Fruit fly (Drosophila melanogaster) whole organism, embryonic: ENCODE measurements around the gene CG10587.

Experiments
- ATbp ChIP-seq: fragments of 200-800 bp; sonication (Bioruptor generic); optimal IDR thresholded peaks from 2 replicates; lab custom pipeline; 2017; ENCODE audit warnings: missing biosample characterization, mild to moderate bottlenecking, missing genetic modification characterization, missing genetic modification reagents
- Atf3 ChIP-seq: fragments of 200-800 bp; sonication (Bioruptor generic); optimal IDR thresholded peaks from 3 replicates; lab custom pipeline; 2016; ENCODE audit warnings: missing biosample characterization, missing genetic modification characterization
- CG10565 ChIP-seq: fragments of 200-800 bp; sonication (Bioruptor generic); optimal IDR thresholded peaks from 3 replicates; lab custom pipeline; 2016; ENCODE audit warnings: missing biosample characterization, mild to moderate bottlenecking, missing genetic modification characterization
- CG12942 ChIP-seq: fragments of 200-800 bp; sonication (Bioruptor generic); optimal IDR thresholded peaks from 3 replicates; lab custom pipeline; 2016; ENCODE audit warnings: missing biosample characterization, missing genetic modification characterization
- CG13894 ChIP-seq: fragments of 200-800 bp; sonication (Bioruptor generic); optimal IDR thresholded peaks from 3 replicates; lab custom pipeline; 2018; ENCODE audit warnings: missing biosample characterization, mild to moderate bottlenecking, missing genetic modification characterization, moderate library complexity
- CG14860 ChIP-seq: fragments of 200-800 bp; sonication (Bioruptor generic); IDR thresholded peaks from 3 replicates; pipeline ENCODE4 v1.3.6; 2022; ENCODE audit warnings: missing biosample characterization, missing genetic modification characterization; ENCODE audit not compliant: partially characterized antibody
- CG15269 ChIP-seq: fragments of 200-800 bp; sonication (Bioruptor generic); optimal IDR thresholded peaks from 2 replicates; lab custom pipeline; 2018; ENCODE audit warnings: missing biosample characterization, mild to moderate bottlenecking, missing genetic modification characterization, moderate library complexity
- CG15479 ChIP-seq: fragments of 200-800 bp; sonication (Bioruptor generic); optimal IDR thresholded peaks from 3 replicates; lab custom pipeline; 2019; ENCODE audit warnings: missing biosample characterization, mild to moderate bottlenecking, missing genetic modification characterization, moderate library complexity
- CG1647 ChIP-seq: fragments of 200-800 bp; sonication (Bioruptor generic); optimal IDR thresholded peaks from 3 replicates; lab custom pipeline; 2016; ENCODE audit warnings: missing biosample characterization, missing genetic modification characterization
- CG17385 ChIP-seq: fragments of 200-800 bp; sonication (Bioruptor generic); optimal IDR thresholded peaks from 3 replicates; lab custom pipeline; 2018; ENCODE audit warnings: missing biosample characterization, mild to moderate bottlenecking, missing genetic modification characterization
- CG18011 ChIP-seq: fragments of 200-800 bp; sonication (Bioruptor generic); optimal IDR thresholded peaks from 2 replicates; lab custom pipeline; 2017; ENCODE audit warnings: missing biosample characterization, missing genetic modification characterization, mild to moderate bottlenecking, moderate library complexity, missing genotype
- CG18262 ChIP-seq: fragments of 200-800 bp; optimal IDR thresholded peaks from 3 replicates; lab custom pipeline; 2019; ENCODE audit warnings: missing biosample characterization, mild to moderate bottlenecking, missing genetic modification characterization, moderate library complexity
- CG2712 ChIP-seq: fragments of 200-800 bp; optimal IDR thresholded peaks from 3 replicates; lab custom pipeline; 2019; ENCODE audit warnings: missing biosample characterization, mild to moderate bottlenecking, missing genetic modification characterization, moderate library complexity
- CG31388 ChIP-seq: fragments of 200-800 bp; sonication (Bioruptor generic); optimal IDR thresholded peaks from 2 replicates; lab custom pipeline; 2016; ENCODE audit warnings: missing biosample characterization, missing genetic modification characterization
- CG3995 ChIP-seq: fragments of 200-800 bp; sonication (Bioruptor generic); optimal IDR thresholded peaks from 3 replicates; lab custom pipeline; 2016; ENCODE audit warnings: missing biosample characterization, missing genetic modification characterization
- CG5245 ChIP-seq: fragments of 200-800 bp; sonication (Bioruptor generic); optimal IDR thresholded peaks from 3 replicates; lab custom pipeline; 2016; ENCODE audit warnings: missing biosample characterization, missing genetic modification characterization
- CG6813 ChIP-seq: fragments of 200-800 bp; sonication (Bioruptor generic); optimal IDR thresholded peaks from 2 replicates; lab custom pipeline; 2017; ENCODE audit warnings: missing biosample characterization, missing genetic modification characterization, mild to moderate bottlenecking, moderate library complexity, missing genetic modification reagents
- CG7271 ChIP-seq: fragments of 200-800 bp; sonication (Bioruptor generic); optimal IDR thresholded peaks from 2 replicates; lab custom pipeline; 2018; ENCODE audit warnings: missing biosample characterization, mild to moderate bottlenecking, missing genetic modification characterization, moderate library complexity
- CG8281 ChIP-seq: fragments of 200-800 bp; sonication (Bioruptor generic); optimal IDR thresholded peaks from 2 replicates; lab custom pipeline; 2018; ENCODE audit warnings: missing biosample characterization, mild to moderate bottlenecking, missing genetic modification characterization, moderate library complexity
- CG8765 ChIP-seq: fragments of 200-800 bp; sonication (Bioruptor generic); IDR thresholded peaks from 2 replicates; pipeline ENCODE4 v1.3.6; 2022; ENCODE audit warnings: missing biosample characterization, missing genetic modification characterization
- CG9932 ChIP-seq: fragments of 200-800 bp; sonication (Bioruptor generic); IDR thresholded peaks from 2 replicates; pipeline ENCODE4 v1.3.6; 2022; ENCODE audit warnings: missing biosample characterization, missing genetic modification characterization
- Dek ChIP-seq: fragments of 200-800 bp; sonication (Bioruptor generic); optimal IDR thresholded peaks from 3 replicates; lab custom pipeline; 2019; ENCODE audit warnings: missing biosample characterization, mild to moderate bottlenecking, missing genetic modification characterization, moderate library complexity
- GATAe ChIP-seq: fragments of 200-800 bp; sonication (Bioruptor generic); conservative IDR thresholded peaks from 2 replicates; pipeline ENCODE4 v1.3.6; 2022; ENCODE audit warnings: missing biosample characterization, missing genetic modification characterization
- Gsc ChIP-seq: fragments of 200-800 bp; sonication (Bioruptor generic); IDR thresholded peaks from 2 replicates; pipeline ENCODE4 v1.3.6; 2022; ENCODE audit warnings: missing biosample characterization, missing genetic modification characterization
- Hand ChIP-seq: fragments of 200-800 bp; sonication (Bioruptor generic); optimal IDR thresholded peaks from 2 replicates; lab custom pipeline; 2017; ENCODE audit warnings: mild to moderate bottlenecking, missing biosample characterization, missing genetic modification reagents, missing genetic modification characterization
- Lhr ChIP-seq: fragments of 200-800 bp; sonication (Bioruptor generic); optimal IDR thresholded peaks from 3 replicates; lab custom pipeline; 2017; ENCODE audit warnings: mild to moderate bottlenecking, missing biosample characterization, missing genetic modification reagents, missing genetic modification characterization
- Max ChIP-seq: fragments of 200-800 bp; sonication (Bioruptor generic); optimal IDR thresholded peaks from 2 replicates; lab custom pipeline; 2016; ENCODE audit warnings: missing biosample characterization, mild to moderate bottlenecking, missing genetic modification characterization
- Med ChIP-seq: fragments of 200-800 bp; sonication (Bioruptor generic); peaks from one replicate; lab custom pipeline; 2016; ENCODE audit warnings: missing biosample characterization, missing genetic modification characterization, mild to moderate bottlenecking, inconsistent platforms, moderate library complexity
- Poxn ChIP-seq: fragments of 200-800 bp; sonication (Bioruptor generic); IDR thresholded peaks from 2 replicates; pipeline ENCODE4 v1.3.6; 2022; ENCODE audit warnings: missing biosample characterization, missing genetic modification characterization
- Sox102F ChIP-seq: fragments of 200-800 bp; sonication (Bioruptor generic); optimal IDR thresholded peaks from 2 replicates; lab custom pipeline; 2018; ENCODE audit warnings: missing biosample characterization, mild to moderate bottlenecking, missing genetic modification characterization, moderate library complexity
- Spps ChIP-seq: fragments of 200-800 bp; sonication (Bioruptor generic); optimal IDR thresholded peaks from 2 replicates; lab custom pipeline; 2018; ENCODE audit warnings: missing biosample characterization, mild to moderate bottlenecking, missing genetic modification characterization
- Sry-β ChIP-seq: fragments of 200-800 bp; sonication (Bioruptor generic); optimal IDR thresholded peaks from 2 replicates; lab custom pipeline; 2018; ENCODE audit warnings: missing biosample characterization, mild to moderate bottlenecking, missing genetic modification characterization, moderate library complexity
- al ChIP-seq: fragments of 200-800 bp; sonication (Bioruptor generic); IDR thresholded peaks from 2 replicates; pipeline ENCODE4 v1.3.6; 2022; ENCODE audit warnings: missing biosample characterization, missing genetic modification characterization
- cas ChIP-seq: fragments of 200-800 bp; sonication (Bioruptor generic); IDR thresholded peaks from 2 replicates; pipeline ENCODE4 v1.3.6; 2022; ENCODE audit warnings: missing biosample characterization, missing genetic modification characterization
- chif ChIP-seq, 2 experiments: fragments of 200-800 bp; sonication (Bioruptor generic); optimal IDR thresholded peaks; 3 replicates each; lab custom pipeline; 2016; ENCODE audit warnings: missing biosample characterization in 2 of 2, missing genetic modification characterization in 2 of 2
- ems ChIP-seq: fragments of 200-800 bp; sonication (Bioruptor generic); optimal IDR thresholded peaks from 3 replicates; lab custom pipeline; 2016; ENCODE audit warnings: missing biosample characterization, missing genetic modification characterization
- eve ChIP-seq, 2 experiments: fragments of >200 bp; optimal IDR thresholded peaks; 2 replicates each; lab custom pipeline; 2017; ENCODE audit warnings: missing biosample characterization in 2 of 2, missing genetic modification characterization in 2 of 2
- gsb-n ChIP-seq: fragments of 200-800 bp; sonication (Bioruptor generic); optimal IDR thresholded peaks from 3 replicates; lab custom pipeline; 2018; ENCODE audit warnings: missing biosample characterization, mild to moderate bottlenecking, missing genetic modification characterization
- inv ChIP-seq: fragments of 200-800 bp; sonication (Bioruptor generic); IDR thresholded peaks from 2 replicates; pipeline ENCODE4 v1.3.6; 2022; ENCODE audit warnings: missing biosample characterization, missing genetic modification characterization; ENCODE audit not compliant: partially characterized antibody
- ken ChIP-seq: fragments of 200-800 bp; sonication (Bioruptor generic); IDR thresholded peaks from 3 replicates; pipeline ENCODE4 v1.3.6; 2022; ENCODE audit warnings: missing biosample characterization, missing genetic modification characterization
- prd ChIP-seq, 3 experiments: fragments of >200 bp in 2 of 3; fragments of 200-800 bp in 1 of 3; sonication (Bioruptor generic) in 1 of 3; optimal IDR thresholded peaks in 2 of 3; IDR thresholded peaks in 1 of 3; 2 replicates in 2 of 3; 3 replicates in 1 of 3; pipeline versions ENCODE4 v1.3.6 to Lab custom; 2017 to 2022; ENCODE audit warnings: missing biosample characterization in 1 of 3, missing genetic modification characterization in 1 of 3
- ranshi ChIP-seq: fragments of 200-800 bp; sonication (Bioruptor generic); IDR thresholded peaks from 2 replicates; pipeline ENCODE4 v1.3.6; 2022; ENCODE audit warnings: missing biosample characterization, missing genetic modification characterization
- slbo ChIP-seq: fragments of 200-800 bp; sonication (Bioruptor generic); IDR thresholded peaks from 2 replicates; pipeline ENCODE4 v1.3.6; 2022; ENCODE audit warnings: missing biosample characterization, missing genetic modification characterization
- tin ChIP-seq: fragments of 200-800 bp; sonication (Bioruptor generic); optimal IDR thresholded peaks from 3 replicates; lab custom pipeline; 2016; ENCODE audit warnings: missing biosample characterization, missing genetic modification characterization
- tll ChIP-seq, 2 experiments: fragments of 200-800 bp in 1 of 2; fragments of >200 bp in 1 of 2; sonication (Bioruptor generic) in 1 of 2; optimal IDR thresholded peaks; 2 replicates each; lab custom pipeline; 2017 to 2019; ENCODE audit warnings: missing biosample characterization in 2 of 2, missing genetic modification characterization in 2 of 2, mild to moderate bottlenecking in 1 of 2, moderate library complexity in 1 of 2
- ttk ChIP-seq: fragments of 200-800 bp; sonication (Bioruptor generic); IDR thresholded peaks from 2 replicates; pipeline ENCODE4 v2.1.2; 2022; ENCODE audit warnings: missing biosample characterization, missing genetic modification characterization
- tup ChIP-seq: fragments of 200-800 bp; sonication (Bioruptor generic); optimal IDR thresholded peaks from 2 replicates; lab custom pipeline; 2016; ENCODE audit warnings: missing biosample characterization, mild to moderate bottlenecking, missing genetic modification characterization, moderate library complexity
- vnd ChIP-seq: fragments of 200-800 bp; sonication (Bioruptor generic); IDR thresholded peaks from 3 replicates; pipeline ENCODE4 v1.3.6; 2022; ENCODE audit warnings: missing biosample characterization, missing genetic modification characterization; ENCODE audit not compliant: partially characterized antibody

The CG10587 gene

dm6 chr3L:20970563-20970962 lies 8.2 kb upstream of the CG10587 start, which contains the start of gene CG33287:
CG33287 (minus strand) TSS chr3L:20970663.
- TF ChIP-seq Max (no peak), ranshi (no peak), CG2712 (no peak), Sry-β (GFP tag; lab: Kevin White, UChicago) (no peak), CG8281 (tag; lab: Kevin White, UChicago) (no peak), CG5245 (GFP tag; lab: Kevin White, UChicago) (no peak), CG10565 (GFP tag; lab: Kevin White, UChicago) (no peak), cas (GFP tag; lab: Robert Waterston, UW) (no peak), inv (no peak), ems (GFP tag; lab: Kevin White, UChicago) (no peak), CG8765 (no peak), slbo (GFP tag; lab: Robert Waterston, UW) (no peak), CG12942 (GFP tag; lab: Kevin White, UChicago) (no peak), al (GFP tag; lab: Robert Waterston, UW) (no peak), GATAe (GFP tag; lab: Robert Waterston, UW) (no peak), chif (GFP tag; optimal IDR thresholded peaks at IDR 0.05; lab: Kevin White, UChicago) (no peak)
- TF ChIP-seq, all 482 proteins: peak for 0

dm6 chr3L:20966662-20967061 lies 4.3 kb upstream of the CG10587 start, which contains the start of gene CG12983:
CG12983 (minus strand) TSS chr3L:20966762.
- no peak for TF ChIP-seq Lhr (GFP tag; lab: Kevin White, UChicago)
- TF ChIP-seq Poxn (GFP tag; lab: Robert Waterston, UW), result no peak
- TF ChIP-seq ttk, result no peak
- TF ChIP-seq gsb-n, result no peak
- no peak for TF ChIP-seq CG5245 (GFP tag; lab: Kevin White, UChicago)
- TF ChIP-seq Med (GFP tag; lab: Kevin White, UChicago), result no peak
- TF ChIP-seq CG3995 (GFP tag; lab: Kevin White, UChicago), result no peak
- TF ChIP-seq CG17385 (GFP tag; lab: Kevin White, UChicago), result no peak
- TF ChIP-seq Atf3 (GFP tag; lab: Kevin White, UChicago), result no peak
- TF ChIP-seq tup (GFP tag; lab: Kevin White, UChicago), result no peak
- TF ChIP-seq CG9932, result no peak
- TF ChIP-seq CG14860 (GFP tag; lab: Robert Waterston, UW), result no peak
- TF ChIP-seq CG6813, result no peak
- no peak for TF ChIP-seq vnd (GFP tag; lab: Robert Waterston, UW)
- TF ChIP-seq CG7271, result no peak
- TF ChIP-seq Spps (tag; lab: Kevin White, UChicago), result no peak
- no peak for TF ChIP-seq Dek (tag; lab: Kevin White, UChicago)

- TF ChIP-seq CG12942 (GFP tag; lab: Kevin White, UChicago) (no peak), tll (GFP tag; optimal IDR thresholded peaks at IDR 0.05; lab: Kevin White, UChicago) (no peak), CG15269 (tag; lab: Kevin White, UChicago) (no peak), Hand (GFP tag; lab: Kevin White, UChicago) (no peak), prd (optimal IDR thresholded peaks at IDR 0.05; lab: Kevin White, UChicago) (no peak), prd (GFP tag; IDR thresholded peaks at IDR 0.05; lab: Robert Waterston, UW) (no peak), ATbp (GFP tag; lab: Kevin White, UChicago) (no peak), Sox102F (no peak), CG31388 (GFP tag; lab: Kevin White, UChicago) (no peak), gsb-n (no peak), CG1647 (no peak), CG13894 (tag; lab: Kevin White, UChicago) (no peak), CG15479 (GFP tag; lab: Kevin White, UChicago) (no peak), eve (GFP tag; optimal IDR thresholded peaks at IDR 0.05; lab: Kevin White, UChicago) (no peak), CG18262 (tag; lab: Kevin White, UChicago) (no peak), tin (GFP tag; lab: Kevin White, UChicago) (no peak), Gsc (GFP tag; lab: Robert Waterston, UW) (no peak), chif (GFP tag; optimal IDR thresholded peaks at IDR 0.05; lab: Kevin White, UChicago) (no peak), CG18011 (GFP tag; lab: Kevin White, UChicago) (no peak), ken (GFP tag; lab: Robert Waterston, UW) (no peak)
These were observed 1.1 kb downstream of the CG10587 start, which contains the start of gene CG11037 for dm6 chr3L:20961286-20961685. CG11037 (minus strand) TSS chr3L:20961386.
